Worm (Caenorhabditis elegans) whole organism, L4 larva: Measurements from ENCODE around the gene rps-14.

Experiments
- F10B5.3 ChIP-seq: sonication (generic microtip); optimal IDR thresholded peaks from 2 replicates; lab custom pipeline; 2016; ENCODE audit warnings: mild to moderate bottlenecking, missing genetic modification characterization, missing compliant biosample characterization
- F26F4.8 ChIP-seq: fragments of 200-800 bp; sonication (Bioruptor generic); conservative IDR thresholded peaks from 2 replicates; pipeline ENCODE4 v1.3.6; 2022; ENCODE audit warnings: missing genetic modification characterization, missing compliant biosample characterization
- T20F7.1 ChIP-seq: fragments of 200-800 bp; sonication (Bioruptor generic); optimal IDR thresholded peaks from 2 replicates; lab custom pipeline; 2018; ENCODE audit warnings: mild to moderate bottlenecking, missing genetic modification characterization, missing compliant biosample characterization
- aly-2 ChIP-seq: sonication (generic microtip); optimal IDR thresholded peaks from 2 replicates; lab custom pipeline; 2018; ENCODE audit warnings: missing biosample characterization, missing genetic modification characterization
- attf-4 ChIP-seq: sonication (generic microtip); optimal IDR thresholded peaks from 3 replicates; lab custom pipeline; 2017; ENCODE audit warnings: missing biosample characterization, missing genetic modification characterization
- ceh-20 ChIP-seq: fragments of 200-800 bp; sonication (Bioruptor generic); IDR thresholded peaks from 2 replicates; pipeline ENCODE4 v1.3.6; 2022; ENCODE audit warnings: missing genetic modification reagents, missing genetic modification characterization, missing compliant biosample characterization
- ceh-28 ChIP-seq: fragments of 150-350 bp; optimal IDR thresholded peaks from 2 replicates; lab custom pipeline; 2014; ENCODE audit warnings: missing biosample characterization, missing genetic modification reagents, missing genetic modification characterization
- ceh-62 ChIP-seq: sonication (generic microtip); optimal IDR thresholded peaks from 2 replicates; lab custom pipeline; 2017; ENCODE audit warnings: missing biosample characterization, missing genetic modification characterization
- ces-1 ChIP-seq: fragments of 150-350 bp; sonication (generic microtip); optimal IDR thresholded peaks from 4 replicates; lab custom pipeline; 2014; ENCODE audit warnings: missing biosample characterization, missing genetic modification reagents, missing genetic modification characterization
- ctbp-1 ChIP-seq: fragments of 200-800 bp; sonication (Bioruptor generic); IDR thresholded peaks from 2 replicates; pipeline ENCODE4 v1.3.6; 2022; ENCODE audit warnings: missing genetic modification reagents, missing genetic modification characterization, missing compliant biosample characterization
- daf-16 ChIP-seq, 3 experiments: sonication (generic microtip); optimal IDR thresholded peaks; 2 replicates each; lab custom pipeline; 2016 to 2017; ENCODE audit warnings: missing genetic modification characterization in 3 of 3, missing genetic modification reagents in 3 of 3, mild to moderate bottlenecking in 2 of 3, missing compliant biosample characterization in 2 of 3, missing biosample characterization in 1 of 3, moderate library complexity in 1 of 3
- dmd-6 ChIP-seq: fragments of 200-800 bp; sonication (Bioruptor generic); IDR thresholded peaks from 2 replicates; pipeline ENCODE4 v1.3.6; 2022; ENCODE audit warnings: missing genetic modification reagents, missing genetic modification characterization, missing compliant biosample characterization
- dmd-8 ChIP-seq: fragments of 200-800 bp; sonication (Bioruptor generic); IDR thresholded peaks from 2 replicates; pipeline ENCODE4 v1.3.6; 2022; ENCODE audit warnings: missing genetic modification characterization, missing compliant biosample characterization
- dve-1 ChIP-seq: sonication (generic microtip); optimal IDR thresholded peaks from 2 replicates; lab custom pipeline; 2017; ENCODE audit warnings: antibody characterized with exemption, mild to moderate bottlenecking, missing genetic modification characterization, missing compliant biosample characterization; ENCODE audit not compliant: insufficient read depth
- fkh-10 ChIP-seq: fragments of 150-350 bp; optimal IDR thresholded peaks from 2 replicates; lab custom pipeline; 2014; ENCODE audit warnings: missing biosample characterization, missing genetic modification reagents, missing genetic modification characterization
- gei-8 ChIP-seq: fragments of 200-800 bp; sonication (Bioruptor generic); optimal IDR thresholded peaks from 2 replicates; lab custom pipeline; 2018; ENCODE audit warnings: mild to moderate bottlenecking, missing genetic modification characterization, missing compliant biosample characterization
- hlh-11 ChIP-seq: fragments of 200-800 bp; sonication (Bioruptor generic); optimal IDR thresholded peaks from 2 replicates; lab custom pipeline; 2018; ENCODE audit warnings: mild to moderate bottlenecking, missing genetic modification characterization, missing compliant biosample characterization
- hlh-30 ChIP-seq: sonication (generic microtip); optimal IDR thresholded peaks from 2 replicates; lab custom pipeline; 2017; ENCODE audit warnings: antibody characterized with exemption, mild to moderate bottlenecking, missing genetic modification characterization, missing compliant biosample characterization; ENCODE audit not compliant: insufficient read depth
- lim-7 ChIP-seq: fragments of 200-800 bp; sonication (Bioruptor generic); IDR thresholded peaks from 2 replicates; pipeline ENCODE4 v1.3.6; 2022; ENCODE audit warnings: missing genetic modification characterization, missing compliant biosample characterization
- lin-29 ChIP-seq: fragments of 200-800 bp; sonication (Bioruptor generic); IDR thresholded peaks from 2 replicates; pipeline ENCODE4 v1.3.6; 2022; ENCODE audit warnings: missing genetic modification reagents, missing genetic modification characterization, missing compliant biosample characterization
- lin-38 ChIP-seq: fragments of 200-800 bp; sonication (Bioruptor generic); IDR thresholded peaks from 2 replicates; pipeline ENCODE4 v1.3.6; 2022; ENCODE audit warnings: missing genetic modification reagents, missing genetic modification characterization, missing compliant biosample characterization
- lin-39 ChIP-seq: fragments of 150-350 bp; optimal IDR thresholded peaks from 2 replicates; lab custom pipeline; 2014; ENCODE audit warnings: missing biosample characterization, missing genetic modification reagents, missing genetic modification characterization
- lsy-2 ChIP-seq, 2 experiments: fragments of 150-350 bp in 1 of 2; sonication (generic microtip) in 1 of 2; optimal IDR thresholded peaks; 2 replicates each; lab custom pipeline; 2014 to 2017; ENCODE audit warnings: missing biosample characterization in 2 of 2, missing genetic modification characterization in 2 of 2
- madf-5 ChIP-seq, 2 experiments: fragments of 200-800 bp; sonication (Bioruptor generic); IDR thresholded peaks; 2 replicates each; pipeline ENCODE4 v1.3.6; 2022; ENCODE audit warnings: missing compliant biosample characterization in 2 of 2, missing genetic modification characterization in 2 of 2
- madf-9 ChIP-seq: fragments of 200-800 bp; sonication (Bioruptor generic); conservative IDR thresholded peaks from 2 replicates; pipeline ENCODE4 v1.3.6; 2022; ENCODE audit warnings: missing genetic modification reagents, missing genetic modification characterization, missing compliant biosample characterization
- mdl-1 ChIP-seq, 2 experiments: fragments of 150-350 bp in 1 of 2; sonication (generic microtip) in 1 of 2; optimal IDR thresholded peaks; 2 replicates each; lab custom pipeline; 2014 to 2017; ENCODE audit warnings: missing biosample characterization in 2 of 2, missing genetic modification characterization in 2 of 2
- mdt-29 ChIP-seq: fragments of 200-800 bp; sonication (Bioruptor generic); IDR thresholded peaks from 2 replicates; pipeline ENCODE4 v1.3.6; 2022; ENCODE audit warnings: missing genetic modification reagents, missing genetic modification characterization, missing compliant biosample characterization
- mep-1 ChIP-seq: fragments of 150-350 bp; sonication (generic microtip); optimal IDR thresholded peaks from 3 replicates; lab custom pipeline; 2014; ENCODE audit warnings: missing biosample characterization, missing genetic modification characterization
- mes-2 ChIP-seq: sonication (generic microtip); optimal IDR thresholded peaks from 2 replicates; lab custom pipeline; 2016; ENCODE audit warnings: missing genotype, mild to moderate bottlenecking, missing genetic modification characterization, missing compliant biosample characterization; ENCODE audit not compliant: poor library complexity, severe bottlenecking
- mxl-2 ChIP-seq: fragments of 200-800 bp; sonication (Bioruptor generic); conservative IDR thresholded peaks from 2 replicates; pipeline ENCODE4 v1.3.6; 2022; ENCODE audit warnings: missing genetic modification reagents, missing genetic modification characterization, missing compliant biosample characterization
- mxl-3 ChIP-seq: fragments of 200-800 bp; sonication (Bioruptor generic); optimal IDR thresholded peaks from 2 replicates; lab custom pipeline; 2018; ENCODE audit warnings: mild to moderate bottlenecking, missing genetic modification characterization, missing compliant biosample characterization
- nhr-102 ChIP-seq: sonication (generic microtip); optimal IDR thresholded peaks from 2 replicates; lab custom pipeline; 2016; ENCODE audit warnings: mild to moderate bottlenecking, missing genetic modification characterization, moderate library complexity, missing compliant biosample characterization
- nhr-11 ChIP-seq: fragments of 150-350 bp; optimal IDR thresholded peaks from 2 replicates; lab custom pipeline; 2014; ENCODE audit warnings: missing biosample characterization, missing genetic modification characterization
- nhr-237 ChIP-seq: sonication (generic microtip); optimal IDR thresholded peaks from 2 replicates; lab custom pipeline; 2017; ENCODE audit warnings: missing biosample characterization, missing genetic modification characterization
- nhr-25 ChIP-seq: sonication (generic microtip); optimal IDR thresholded peaks from 2 replicates; lab custom pipeline; 2017; ENCODE audit warnings: missing genetic modification characterization, mild to moderate bottlenecking, missing compliant biosample characterization, antibody characterized with exemption, moderate library complexity, borderline replicate concordance; ENCODE audit not compliant: insufficient read depth
- nhr-28 ChIP-seq: fragments of 150-350 bp; optimal IDR thresholded peaks from 2 replicates; lab custom pipeline; 2014; ENCODE audit warnings: missing biosample characterization, missing genetic modification characterization
- nhr-42 ChIP-seq: fragments of 200-800 bp; sonication (Bioruptor generic); IDR thresholded peaks from 2 replicates; pipeline ENCODE4 v1.3.6; 2022; ENCODE audit warnings: missing genetic modification characterization, missing compliant biosample characterization
- nhr-77 ChIP-seq: fragments of 150-350 bp; optimal IDR thresholded peaks from 2 replicates; lab custom pipeline; 2014; ENCODE audit warnings: missing biosample characterization, missing genetic modification characterization
- php-3 ChIP-seq: fragments of 200-800 bp; sonication (Bioruptor generic); IDR thresholded peaks from 2 replicates; pipeline ENCODE4 v1.3.6; 2022; ENCODE audit warnings: missing genetic modification reagents, missing genetic modification characterization, missing compliant biosample characterization
- rbr-2 ChIP-seq: sonication (generic microtip); optimal IDR thresholded peaks from 2 replicates; lab custom pipeline; 2016; ENCODE audit warnings: missing genotype, missing genetic modification characterization, missing compliant biosample characterization
- saeg-2 ChIP-seq: fragments of 200-800 bp; sonication (Bioruptor generic); IDR thresholded peaks from 2 replicates; pipeline ENCODE4 v1.3.6; 2022; ENCODE audit warnings: missing genetic modification reagents, missing genetic modification characterization, missing compliant biosample characterization
- sdz-12 ChIP-seq: fragments of 200-800 bp; sonication (Bioruptor generic); optimal IDR thresholded peaks from 2 replicates; lab custom pipeline; 2018; ENCODE audit warnings: mild to moderate bottlenecking, missing genetic modification characterization, missing compliant biosample characterization
- snpc-1.2 ChIP-seq: fragments of 200-800 bp; sonication (Bioruptor generic); IDR thresholded peaks from 2 replicates; pipeline ENCODE4 v1.3.6; 2022; ENCODE audit warnings: missing genetic modification reagents, missing genetic modification characterization, missing compliant biosample characterization
- spr-3 ChIP-seq: fragments of 200-800 bp; sonication (Bioruptor generic); optimal IDR thresholded peaks from 2 replicates; lab custom pipeline; 2018; ENCODE audit warnings: mild to moderate bottlenecking, missing genetic modification characterization, missing compliant biosample characterization
- unc-130 ChIP-seq: sonication (generic microtip); optimal IDR thresholded peaks from 2 replicates; lab custom pipeline; 2016; ENCODE audit warnings: missing genetic modification reagents, missing genetic modification characterization, missing compliant biosample characterization
- unc-62 ChIP-seq, 3 experiments: fragments of 150-350 bp in 1 of 3; sonication (generic microtip); optimal IDR thresholded peaks in 2 of 3; peaks in 1 of 3; 1 replicate in 1 of 3; 2 replicates in 2 of 3; lab custom pipeline; 2014 to 2017; ENCODE audit warnings: missing biosample characterization in 3 of 3, missing genetic modification characterization in 3 of 3, missing genetic modification reagents in 3 of 3, missing genotype in 1 of 3

rps-14 gene

ce11 chrIII:7155631-7156030 lies 23.8 kb downstream of the rps-14 start (continued):
- peak; percentile 50; the same call in 1 of the 2 replicates for TF ChIP-seq madf-9 (GFP tag; lab: Robert Waterston, UW)
- peak; percentile 20 for TF ChIP-seq spr-3
- TF ChIP-seq aly-2 (tag; lab: Kevin White, UChicago), result no peak
- no peak for TF ChIP-seq unc-130 (GFP tag; lab: Kevin White, UChicago)
- TF ChIP-seq T20F7.1, result peak; percentile 77
- TF ChIP-seq rbr-2 (tag; lab: Kevin White, UChicago), result peak; percentile 92
- no peak for TF ChIP-seq F26F4.8 (GFP tag; lab: Robert Waterston, UW)
- peak; percentile 77 for TF ChIP-seq mdt-29 (GFP tag; lab: Robert Waterston, UW)
- TF ChIP-seq dmd-8 (GFP tag; lab: Robert Waterston, UW), result no peak
- TF ChIP-seq snpc-1.2 (GFP tag; lab: Robert Waterston, UW), result no peak
- TF ChIP-seq, all 104 proteins: peak for 62

- TF ChIP-seq unc-130 (GFP tag; lab: Kevin White, UChicago), result no peak
- no peak for TF ChIP-seq fkh-10 (GFP tag; lab: Kevin White, UChicago)
- no peak for TF ChIP-seq nhr-237 (tag; lab: Kevin White, UChicago)
- no peak for TF ChIP-seq ceh-62 (tag; lab: Kevin White, UChicago)
- TF ChIP-seq F10B5.3, result no peak
- no peak for TF ChIP-seq gei-8 (GFP tag; lab: Kevin White, UChicago)
- TF ChIP-seq saeg-2 (GFP tag; lab: Robert Waterston, UW), result no peak
- no peak for TF ChIP-seq T20F7.1
- no peak for TF ChIP-seq lin-39
- TF ChIP-seq ctbp-1 (GFP tag; lab: Robert Waterston, UW), result no peak
- no peak for TF ChIP-seq lim-7
- no peak for TF ChIP-seq mdl-1 (tag; optimal IDR thresholded peaks at IDR 0.05; lab: Kevin White, UChicago)
- TF ChIP-seq mes-2 (tag; lab: Kevin White, UChicago), result no peak
- no peak for TF ChIP-seq F26F4.8 (GFP tag; lab: Robert Waterston, UW)
- no peak for TF ChIP-seq lin-38 (GFP tag; lab: Robert Waterston, UW)
- no peak for TF ChIP-seq mxl-2 (GFP tag; lab: Robert Waterston, UW)
- TF ChIP-seq hlh-30 (tag; lab: Kevin White, UChicago), result peak; percentile 46
- peak; percentile 71 for TF ChIP-seq dve-1 (tag; lab: Kevin White, UChicago)
- TF ChIP-seq php-3 (GFP tag; lab: Robert Waterston, UW), result peak; percentile 52; the same call in 1 of the 2 replicates
- TF ChIP-seq nhr-77 (tag; lab: Kevin White, UChicago), result peak; percentile 25
- peak; percentile 9 for TF ChIP-seq mep-1 (tag; lab: Kevin White, UChicago)
- TF ChIP-seq lin-29, result no peak
- TF ChIP-seq daf-16 (GFP tag; optimal IDR thresholded peaks at IDR 0.05; lab: Kevin White, UChicago), result no peak
- peak; percentile 38 for TF ChIP-seq daf-16 (tag; optimal IDR thresholded peaks at IDR 0.05; lab: Kevin White, UChicago)
- TF ChIP-seq hlh-11 (tag; lab: Kevin White, UChicago), result peak; percentile 48
- TF ChIP-seq nhr-42 (GFP tag; lab: Robert Waterston, UW), result no peak
- TF ChIP-seq spr-3, result no peak
- TF ChIP-seq lsy-2 (tag; optimal IDR thresholded peaks at IDR 0.05; lab: Kevin White, UChicago), result peak in 1 of 2 experiments; percentile 15
- no peak for TF ChIP-seq nhr-11
- TF ChIP-seq attf-4 (tag; lab: Kevin White, UChicago), result no peak
- peak; percentile 49 for TF ChIP-seq nhr-28
- TF ChIP-seq dmd-6 (GFP tag; lab: Robert Waterston, UW), result peak; percentile 38
These were observed 24.9 kb downstream of the rps-14 start for ce11 chrIII:7154526-7154925.

- TF ChIP-seq ceh-20 (GFP tag; lab: Robert Waterston, UW) (peak; percentile 54; the same call in 1 of the 2 replicates), mxl-3 (no peak), mep-1 (tag; lab: Kevin White, UChicago) (peak; percentile 88), ceh-28 (tag; lab: Kevin White, UChicago) (peak; percentile 32), madf-5 (GFP tag; IDR thresholded peaks at IDR 0.05; lab: Robert Waterston, UW) (no peak), ces-1 (GFP tag; lab: Kevin White, UChicago) (peak; percentile 58), php-3 (GFP tag; lab: Robert Waterston, UW) (0 out of 2 replicates have a peak, but pooled peaks have one; percentile 36), dmd-8 (GFP tag; lab: Robert Waterston, UW) (no peak), nhr-102 (peak; percentile 34), nhr-25 (tag; lab: Kevin White, UChicago) (peak; percentile 35), unc-62 (GFP tag; optimal IDR thresholded peaks at IDR 0.05 in 1 of 2; lab: Kevin White, UChicago) (peak in 1 of 2 experiments; percentile 99), unc-62 (tag; optimal IDR thresholded peaks at IDR 0.05; lab: Kevin White, UChicago) (no peak), fkh-10 (GFP tag; lab: Kevin White, UChicago) (no peak), sdz-12 (GFP tag; lab: Kevin White, UChicago) (no peak), ctbp-1 (GFP tag; lab: Robert Waterston, UW) (peak; percentile 84), mdl-1 (tag; optimal IDR thresholded peaks at IDR 0.05; lab: Kevin White, UChicago) (peak; percentile 87 to 88)
These were observed 25.6 kb downstream of the rps-14 start, which contains the start of gene ogt-1 for ce11 chrIII:7153747-7154238. TSS of gene ogt-1 (minus strand) at chrIII:7153797.
